Fruit fly (Drosophila melanogaster) whole organism, embryonic: ENCODE data around the gene CG9297.
A peak's percentile ranks its signal among the peaks of the same experiment; 100 is the strongest.

Experiments used
- Aef1 ChIP-seq: fragments of 200-800 bp; sonication (Bioruptor generic); IDR thresholded peaks from 3 replicates; pipeline ENCODE4 v1.3.6; 2022; ENCODE audit warnings: missing biosample characterization, missing genetic modification characterization
- Bgb ChIP-seq: fragments of 200-800 bp; sonication (Bioruptor generic); IDR thresholded peaks from 2 replicates; pipeline ENCODE4 v1.3.6; 2022; ENCODE audit warnings: missing biosample characterization, missing genetic modification characterization; ENCODE audit not compliant: partially characterized antibody
- Bteb2 ChIP-seq: fragments of 200-800 bp; sonication (Bioruptor generic); optimal IDR thresholded peaks from 2 replicates; lab custom pipeline; 2016; ENCODE audit warnings: missing biosample characterization, missing genetic modification characterization
- CG10959 ChIP-seq: fragments of 200-800 bp; sonication (Bioruptor generic); IDR thresholded peaks from 2 replicates; pipeline ENCODE4 v1.3.6; 2022; ENCODE audit warnings: missing biosample characterization, missing genetic modification characterization
- CG11085 ChIP-seq: fragments of 200-800 bp; sonication (Bioruptor generic); IDR thresholded peaks from 2 replicates; pipeline ENCODE4 v1.3.6; 2022; ENCODE audit warnings: missing biosample characterization, missing genetic modification characterization
- CG15011 ChIP-seq: fragments of 200-800 bp; sonication (Bioruptor generic); optimal IDR thresholded peaks from 3 replicates; lab custom pipeline; 2018; ENCODE audit warnings: missing biosample characterization, mild to moderate bottlenecking, missing genetic modification characterization
- CG15601 ChIP-seq: fragments of 200-800 bp; sonication (Bioruptor generic); optimal IDR thresholded peaks from 3 replicates; lab custom pipeline; 2019; ENCODE audit warnings: missing biosample characterization, mild to moderate bottlenecking, missing genetic modification characterization, moderate library complexity
- CG1647 ChIP-seq: fragments of 200-800 bp; sonication (Bioruptor generic); optimal IDR thresholded peaks from 3 replicates; lab custom pipeline; 2016; ENCODE audit warnings: missing biosample characterization, missing genetic modification characterization
- CG17802 ChIP-seq: fragments of 200-800 bp; sonication (Bioruptor generic); optimal IDR thresholded peaks from 2 replicates; lab custom pipeline; 2018; ENCODE audit warnings: missing biosample characterization, mild to moderate bottlenecking, missing genetic modification characterization, moderate library complexity
- CG18764 ChIP-seq: fragments of 200-800 bp; sonication (Bioruptor generic); optimal IDR thresholded peaks from 3 replicates; lab custom pipeline; 2016; ENCODE audit warnings: missing biosample characterization, missing genetic modification characterization
- CG2875 ChIP-seq: fragments of 200-800 bp; sonication (Bioruptor generic); optimal IDR thresholded peaks from 2 replicates; lab custom pipeline; 2017; ENCODE audit warnings: missing biosample characterization, mild to moderate bottlenecking, missing genetic modification characterization, missing genetic modification reagents
- CG2889 ChIP-seq: fragments of 200-800 bp; sonication (Bioruptor generic); IDR thresholded peaks from 3 replicates; pipeline ENCODE4 v1.3.6; 2022; ENCODE audit warnings: missing biosample characterization, missing genetic modification characterization
- CG31441 ChIP-seq: fragments of 200-800 bp; sonication (Bioruptor generic); IDR thresholded peaks from 2 replicates; pipeline ENCODE4 v1.3.6; 2022; ENCODE audit warnings: missing biosample characterization, missing genetic modification characterization
- CG32767 ChIP-seq: fragments of 200-800 bp; sonication (Bioruptor generic); IDR thresholded peaks from 2 replicates; pipeline ENCODE4 v1.3.6; 2022; ENCODE audit warnings: missing biosample characterization, missing genetic modification characterization
- CG3838 ChIP-seq: fragments of 200-800 bp; sonication (Bioruptor generic); optimal IDR thresholded peaks from 3 replicates; lab custom pipeline; 2016; ENCODE audit warnings: missing biosample characterization, missing genetic modification characterization
- CG4617 ChIP-seq: fragments of 200-800 bp; sonication (Bioruptor generic); optimal IDR thresholded peaks from 3 replicates; lab custom pipeline; 2016; ENCODE audit warnings: missing biosample characterization, missing genetic modification characterization, borderline replicate concordance
- CG6689 ChIP-seq: fragments of 200-800 bp; sonication (Bioruptor generic); IDR thresholded peaks from 2 replicates; pipeline ENCODE4 v1.3.6; 2022; ENCODE audit warnings: missing biosample characterization, missing genetic modification characterization
- CG9215 ChIP-seq: fragments of 200-800 bp; sonication (Bioruptor generic); IDR thresholded peaks from 2 replicates; pipeline ENCODE4 v1.3.6; 2022; ENCODE audit warnings: missing biosample characterization, missing genetic modification characterization
- Dbx ChIP-seq: fragments of 200-800 bp; sonication (Bioruptor generic); IDR thresholded peaks from 3 replicates; pipeline ENCODE4 v1.3.6; 2022; ENCODE audit warnings: missing biosample characterization, missing genetic modification characterization
- HLH4C ChIP-seq: fragments of 200-800 bp; sonication (Bioruptor generic); IDR thresholded peaks from 3 replicates; pipeline ENCODE4 v1.3.6; 2022; ENCODE audit warnings: missing biosample characterization, missing genetic modification characterization; ENCODE audit not compliant: partially characterized antibody
- MBD-R2 ChIP-seq: fragments of 200-800 bp; sonication (Bioruptor generic); IDR thresholded peaks from 2 replicates; pipeline ENCODE4 v1.3.6; 2022; ENCODE audit warnings: missing biosample characterization, missing genetic modification characterization
- Mes4 ChIP-seq: fragments of 200-800 bp; sonication (Bioruptor generic); optimal IDR thresholded peaks from 2 replicates; lab custom pipeline; 2016; ENCODE audit warnings: missing biosample characterization, missing genetic modification characterization
- Nf-YA ChIP-seq: fragments of 200-800 bp; sonication (Bioruptor generic); IDR thresholded peaks from 2 replicates; pipeline ENCODE4 v1.3.6; 2022; ENCODE audit warnings: missing biosample characterization, missing genetic modification characterization
- Optix ChIP-seq: fragments of 200-800 bp; sonication (Bioruptor generic); IDR thresholded peaks from 3 replicates; pipeline ENCODE4 v1.3.6; 2022; ENCODE audit warnings: missing biosample characterization, missing genetic modification characterization
- Ptx1 ChIP-seq: fragments of 200-800 bp; sonication (Bioruptor generic); IDR thresholded peaks from 2 replicates; pipeline ENCODE4 v1.3.6; 2022; ENCODE audit warnings: missing biosample characterization, missing genetic modification characterization
- Rx ChIP-seq: fragments of 200-800 bp; sonication (Bioruptor generic); IDR thresholded peaks from 2 replicates; pipeline ENCODE4 v1.3.6; 2022; ENCODE audit warnings: missing biosample characterization, missing genetic modification characterization
- Side ChIP-seq: fragments of 200-800 bp; sonication (Bioruptor generic); optimal IDR thresholded peaks from 2 replicates; lab custom pipeline; 2016; ENCODE audit warnings: missing biosample characterization, missing genetic modification characterization
- Spps ChIP-seq: fragments of 200-800 bp; sonication (Bioruptor generic); optimal IDR thresholded peaks from 2 replicates; lab custom pipeline; 2018; ENCODE audit warnings: missing biosample characterization, mild to moderate bottlenecking, missing genetic modification characterization
- Stat92E ChIP-seq, 3 experiments: fragments of >200 bp in 2 of 3; fragments of 200-800 bp in 1 of 3; sonication (Bioruptor generic) in 1 of 3; optimal IDR thresholded peaks; 2 replicates each; lab custom pipeline; 2017 to 2019; ENCODE audit warnings: missing biosample characterization in 3 of 3, missing genetic modification characterization in 3 of 3, mild to moderate bottlenecking in 1 of 3, moderate library complexity in 1 of 3
- TFAM ChIP-seq: fragments of 200-800 bp; sonication (Bioruptor generic); optimal IDR thresholded peaks from 2 replicates; lab custom pipeline; 2017; ENCODE audit warnings: missing biosample characterization, missing genetic modification characterization, inconsistent platforms
- bowl ChIP-seq: fragments of 200-800 bp; sonication (Bioruptor generic); IDR thresholded peaks from 2 replicates; pipeline ENCODE4 v1.3.6; 2022; ENCODE audit warnings: missing biosample characterization, missing genetic modification characterization
- bsh ChIP-seq, 2 experiments: fragments of 200-800 bp; sonication (Bioruptor generic); optimal IDR thresholded peaks; 2 replicates each; lab custom pipeline; 2017 to 2018; ENCODE audit warnings: mild to moderate bottlenecking in 2 of 2, missing biosample characterization in 2 of 2, missing genetic modification characterization in 2 of 2, moderate library complexity in 1 of 2
- corto ChIP-seq: fragments of 200-800 bp; sonication (Bioruptor generic); optimal IDR thresholded peaks from 2 replicates; lab custom pipeline; 2016; ENCODE audit warnings: missing biosample characterization, mild to moderate bottlenecking, missing genetic modification characterization, moderate library complexity
- dimm ChIP-seq: fragments of 200-800 bp; sonication (Bioruptor generic); IDR thresholded peaks from 2 replicates; pipeline ENCODE4 v1.3.6; 2022; ENCODE audit warnings: missing biosample characterization, missing genetic modification characterization
- disco-r ChIP-seq: fragments of 200-800 bp; sonication (Bioruptor generic); optimal IDR thresholded peaks from 2 replicates; lab custom pipeline; 2016; ENCODE audit warnings: missing biosample characterization, missing genetic modification characterization
- dpn ChIP-seq, 2 experiments: fragments of 200-800 bp; sonication (Bioruptor generic); optimal IDR thresholded peaks; 3 replicates each; lab custom pipeline; 2016; ENCODE audit warnings: missing biosample characterization in 2 of 2, missing genetic modification characterization in 2 of 2
- ewg ChIP-seq: fragments of 200-800 bp; sonication (Bioruptor generic); optimal IDR thresholded peaks from 3 replicates; lab custom pipeline; 2017; ENCODE audit warnings: mild to moderate bottlenecking, missing biosample characterization, missing genetic modification reagents, missing genetic modification characterization
- fu2 ChIP-seq: fragments of 200-800 bp; sonication (Bioruptor generic); optimal IDR thresholded peaks from 2 replicates; lab custom pipeline; 2016; ENCODE audit warnings: missing biosample characterization, missing genetic modification characterization
- ind ChIP-seq: fragments of 200-800 bp; sonication (Bioruptor generic); optimal IDR thresholded peaks from 3 replicates; lab custom pipeline; 2016; ENCODE audit warnings: missing biosample characterization, missing genetic modification characterization
- inv ChIP-seq: fragments of 200-800 bp; sonication (Bioruptor generic); IDR thresholded peaks from 2 replicates; pipeline ENCODE4 v1.3.6; 2022; ENCODE audit warnings: missing biosample characterization, missing genetic modification characterization; ENCODE audit not compliant: partially characterized antibody
- knrl ChIP-seq: fragments of 200-800 bp; sonication (Bioruptor generic); IDR thresholded peaks from 3 replicates; pipeline ENCODE4 v1.3.6; 2022; ENCODE audit warnings: missing biosample characterization, missing genetic modification characterization; ENCODE audit not compliant: partially characterized antibody
- luna ChIP-seq: fragments of 200-800 bp; sonication (Bioruptor generic); optimal IDR thresholded peaks from 2 replicates; lab custom pipeline; 2016; ENCODE audit warnings: missing biosample characterization, missing genetic modification characterization
- maf-S ChIP-seq: fragments of 200-800 bp; sonication (Bioruptor generic); optimal IDR thresholded peaks from 2 replicates; lab custom pipeline; 2016; ENCODE audit warnings: missing biosample characterization, missing genetic modification characterization
- shn ChIP-seq: fragments of 200-800 bp; sonication (Bioruptor generic); optimal IDR thresholded peaks from 3 replicates; lab custom pipeline; 2016; ENCODE audit warnings: missing biosample characterization, missing genetic modification characterization
- sima ChIP-seq: fragments of 200-800 bp; sonication (Bioruptor generic); optimal IDR thresholded peaks from 2 replicates; lab custom pipeline; 2016; ENCODE audit warnings: missing biosample characterization, missing genetic modification characterization
- sob ChIP-seq: fragments of 200-800 bp; sonication (Bioruptor generic); IDR thresholded peaks from 2 replicates; pipeline ENCODE4 v1.3.6; 2022; ENCODE audit warnings: missing biosample characterization, missing genetic modification characterization
- stwl ChIP-seq: fragments of 200-800 bp; sonication (Bioruptor generic); optimal IDR thresholded peaks from 3 replicates; lab custom pipeline; 2018; ENCODE audit warnings: missing biosample characterization, mild to moderate bottlenecking, missing genetic modification characterization, moderate library complexity
- tna ChIP-seq: fragments of 200-800 bp; sonication (Bioruptor generic); IDR thresholded peaks from 2 replicates; pipeline ENCODE4 v1.3.6; 2022; ENCODE audit warnings: missing biosample characterization, missing genetic modification characterization; ENCODE audit not compliant: partially characterized antibody
- z ChIP-seq: fragments of 200-800 bp; sonication (Bioruptor generic); IDR thresholded peaks from 3 replicates; pipeline ENCODE4 v1.3.6; 2022; ENCODE audit warnings: missing biosample characterization, missing genetic modification characterization
- zfh2 ChIP-seq: fragments of 200-800 bp; sonication (Bioruptor generic); optimal IDR thresholded peaks from 2 replicates; lab custom pipeline; 2016; ENCODE audit warnings: missing biosample characterization, missing genetic modification characterization

The CG9297 gene

DNA sequence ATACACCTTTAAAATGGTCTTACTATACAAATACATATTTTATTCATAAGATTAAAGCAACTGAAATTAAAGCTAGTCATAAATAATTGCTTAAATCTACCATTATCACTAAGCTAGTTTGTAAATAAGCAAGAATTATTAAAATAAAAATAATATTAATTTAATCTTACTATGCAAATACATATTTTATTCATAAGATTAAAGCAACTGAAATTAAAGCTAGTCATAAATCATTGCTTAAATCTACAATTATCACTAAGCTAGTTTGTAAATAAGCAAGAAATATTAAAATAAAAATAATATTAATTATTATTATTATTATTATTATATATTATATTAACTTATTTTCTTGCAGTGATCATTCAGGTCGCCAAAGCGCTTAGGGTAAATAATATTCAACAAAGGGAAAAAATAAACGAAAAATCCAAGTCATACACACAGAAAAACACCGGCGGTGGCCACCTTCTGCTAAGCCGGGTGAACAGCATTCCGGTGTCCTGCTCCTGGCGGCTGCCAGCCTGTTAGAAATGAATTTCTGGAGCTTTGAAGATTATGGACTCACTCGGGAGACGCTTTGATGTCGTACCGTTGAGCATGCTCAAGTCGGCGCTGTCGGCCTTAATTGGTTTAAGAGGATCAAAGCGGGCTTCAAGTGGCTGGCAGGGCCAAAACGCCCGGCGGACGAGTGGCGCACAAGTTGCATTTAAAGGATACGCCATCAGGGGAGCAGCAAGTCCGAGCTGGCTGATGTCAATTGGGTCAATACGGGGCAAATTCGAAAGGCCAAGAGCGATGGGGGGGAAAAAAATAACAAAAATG is 32.8 kb downstream of the CG9297 start (continued):
- TF ChIP-seq Nf-YA (GFP tag; lab: Robert Waterston, UW) = no peak
- TF ChIP-seq Rx (GFP tag; lab: Robert Waterston, UW) = no peak
- TF ChIP-seq HLH4C (GFP tag; lab: Robert Waterston, UW) = peak; percentile 33; the same call in 2 of the 3 replicates
- no peak for TF ChIP-seq CG32767 (GFP tag; lab: Robert Waterston, UW)
- TF ChIP-seq CG1647 = no peak
- no peak for TF ChIP-seq disco-r (GFP tag; lab: Kevin White, UChicago)
- no peak for TF ChIP-seq stwl
- TF ChIP-seq CG6689 = 0 out of 2 replicates have a peak, but pooled peaks have one; percentile 29
- no peak for TF ChIP-seq CG2889 (GFP tag; lab: Robert Waterston, UW)
- no peak for TF ChIP-seq CG15011 (GFP tag; lab: Kevin White, UChicago)
- no peak for TF ChIP-seq CG11085 (GFP tag; lab: Robert Waterston, UW)
- TF ChIP-seq bsh (GFP tag; optimal IDR thresholded peaks at IDR 0.05; lab: Kevin White, UChicago) = peak in 1 of 2 experiments; percentile 44
- TF ChIP-seq CG10959 (GFP tag; lab: Robert Waterston, UW) = no peak
- no peak for TF ChIP-seq Dbx
- TF ChIP-seq dimm (GFP tag; lab: Robert Waterston, UW) = no peak
- no peak for TF ChIP-seq CG17802 (tag; lab: Kevin White, UChicago)
- TF ChIP-seq Stat92E (GFP tag; optimal IDR thresholded peaks at IDR 0.05; lab: Kevin White, UChicago) = no peak
- TF ChIP-seq corto (GFP tag; lab: Kevin White, UChicago) = no peak
- no peak; the same call in 1 of the 2 replicates for TF ChIP-seq sob (GFP tag; lab: Robert Waterston, UW)
- TF ChIP-seq fu2 (GFP tag; lab: Kevin White, UChicago) = no peak
- no peak for TF ChIP-seq tna (GFP tag; lab: Robert Waterston, UW)
- no peak for TF ChIP-seq maf-S
- no peak for TF ChIP-seq dpn (GFP tag; optimal IDR thresholded peaks at IDR 0.05; lab: Kevin White, UChicago)
- no peak; the same call in 1 of the 2 replicates for TF ChIP-seq CG31441 (GFP tag; lab: Robert Waterston, UW)
- no peak for TF ChIP-seq CG18764 (GFP tag; lab: Kevin White, UChicago)
- TF ChIP-seq Bgb (GFP tag; lab: Robert Waterston, UW) = 0 out of 2 replicates have a peak, but pooled peaks have one; percentile 6
- TF ChIP-seq Side = no peak
- TF ChIP-seq ewg = peak; percentile 60
- no peak for TF ChIP-seq CG4617 (GFP tag; lab: Kevin White, UChicago)
- TF ChIP-seq sima = no peak
- peak; percentile 30; the same call in 1 of the 2 replicates for TF ChIP-seq Ptx1
- TF ChIP-seq CG3838 = no peak
- TF ChIP-seq luna (GFP tag; lab: Kevin White, UChicago) = no peak
- TF ChIP-seq CG9215 (GFP tag; lab: Robert Waterston, UW) = peak; percentile 25; the same call in 1 of the 2 replicates
- TF ChIP-seq knrl = no peak
- TF ChIP-seq TFAM (GFP tag; lab: Kevin White, UChicago) = no peak
- TF ChIP-seq Optix (GFP tag; lab: Robert Waterston, UW) = no peak
- TF ChIP-seq MBD-R2 (GFP tag; lab: Robert Waterston, UW) = no peak
- no peak for TF ChIP-seq Aef1 (GFP tag; lab: Robert Waterston, UW)
- TF ChIP-seq CG15601 (tag; lab: Kevin White, UChicago) = peak; percentile 9
- no peak for TF ChIP-seq bowl (GFP tag; lab: Robert Waterston, UW)
- no peak for TF ChIP-seq Spps (tag; lab: Kevin White, UChicago)
- TF ChIP-seq z (GFP tag; lab: Robert Waterston, UW) = no peak
- TF ChIP-seq ind (GFP tag; lab: Kevin White, UChicago) = no peak
- TF ChIP-seq shn (GFP tag; lab: Kevin White, UChicago) = no peak
- TF ChIP-seq zfh2 = no peak
- TF ChIP-seq inv (GFP tag; lab: Robert Waterston, UW) = no peak
- no peak for TF ChIP-seq CG2875 (GFP tag; lab: Kevin White, UChicago)
- TF ChIP-seq Mes4 = no peak
- no peak for TF ChIP-seq Bteb2 (GFP tag; lab: Kevin White, UChicago)
